Worm (Caenorhabditis elegans) whole organism, L4/young adult: Measurements from ENCODE around the gene herd-1.

Source experiments
- W03F9.2 ChIP-seq: fragments of 150-350 bp; optimal IDR thresholded peaks from 2 replicates; lab custom pipeline; 2014; ENCODE audit warnings: missing biosample characterization, missing genetic modification characterization
- dao-5 ChIP-seq: sonication (generic microtip); optimal IDR thresholded peaks from 2 replicates; lab custom pipeline; 2016; ENCODE audit warnings: missing genotype, missing genetic modification characterization, moderate library complexity, missing compliant biosample characterization
- him-1 ChIP-seq: sonication (generic microtip); optimal IDR thresholded peaks from 2 replicates; lab custom pipeline; 2016; ENCODE audit warnings: missing genotype, missing genetic modification reagents, missing genetic modification characterization, missing compliant biosample characterization

herd-1 gene

ce11 chrIII:12496449-12496848 is at the start of gene herd-1:
TSS of gene herd-1 (plus strand) at chrIII:12496538.
- no peak for TF ChIP-seq dao-5 (tag; lab: Kevin White, UChicago)
- TF ChIP-seq him-1 (tag; lab: Kevin White, UChicago) = no peak
- no peak for TF ChIP-seq W03F9.2 (tag; lab: Kevin White, UChicago)

ce11 chrIII:12453315-12453714 is 43.0 kb upstream of the herd-1 start, which contains the start of gene ani-1:
TSS of gene ani-1 (minus strand) at chrIII:12453375.
- TF ChIP-seq W03F9.2 (tag; lab: Kevin White, UChicago) (peak; percentile 71), him-1 (tag; lab: Kevin White, UChicago) (no peak), dao-5 (tag; lab: Kevin White, UChicago) (no peak)

- TF ChIP-seq him-1 (tag; lab: Kevin White, UChicago) = no peak
- no peak for TF ChIP-seq W03F9.2 (tag; lab: Kevin White, UChicago)
- no peak for TF ChIP-seq dao-5 (tag; lab: Kevin White, UChicago)
These were observed 42.6 kb upstream of the herd-1 start for ce11 chrIII:12453785-12454184.

ce11 chrIII:12455651-12456420 is 40.5 kb upstream of the herd-1 start:
- TF ChIP-seq dao-5 (tag; lab: Kevin White, UChicago) = no peak
- no peak for TF ChIP-seq W03F9.2 (tag; lab: Kevin White, UChicago)
- TF ChIP-seq him-1 (tag; lab: Kevin White, UChicago) = no peak

- TF ChIP-seq him-1 (tag; lab: Kevin White, UChicago) = no peak
- peak; percentile 44 for TF ChIP-seq W03F9.2 (tag; lab: Kevin White, UChicago)
These were observed 39.3 kb upstream of the herd-1 start, which contains the start of the genes scav-3 and Y49E10.21 for ce11 chrIII:12456801-12457647. TSS of gene scav-3 (minus strand) at chrIII:12456850. TSS of gene Y49E10.21 (plus strand) at chrIII:12457597.

- TF ChIP-seq W03F9.2 (tag; lab: Kevin White, UChicago) (no peak), dao-5 (tag; lab: Kevin White, UChicago) (no peak), him-1 (tag; lab: Kevin White, UChicago) (no peak)
These were observed 37.4 kb upstream of the herd-1 start for ce11 chrIII:12458970-12459369.

ce11 chrIII:12466310-12466709 is 30.0 kb upstream of the herd-1 start, which contains the start of gene pstk-1:
TSS of gene pstk-1 (plus strand) at chrIII:12466610.
- no peak for TF ChIP-seq him-1 (tag; lab: Kevin White, UChicago)
- no peak for TF ChIP-seq W03F9.2 (tag; lab: Kevin White, UChicago)
- no peak for TF ChIP-seq dao-5 (tag; lab: Kevin White, UChicago)

- no peak for TF ChIP-seq W03F9.2 (tag; lab: Kevin White, UChicago)
- no peak for TF ChIP-seq him-1 (tag; lab: Kevin White, UChicago)
- no peak for TF ChIP-seq dao-5 (tag; lab: Kevin White, UChicago)
These were observed 27.5 kb upstream of the herd-1 start, which contains the start of gene Y49E10.29 for ce11 chrIII:12468869-12469268. TSS of gene Y49E10.29 (plus strand) at chrIII:12469169.

ce11 chrIII:12469800-12470199 is 26.5 kb upstream of the herd-1 start:
- TF ChIP-seq him-1 (tag; lab: Kevin White, UChicago) = no peak
- no peak for TF ChIP-seq W03F9.2 (tag; lab: Kevin White, UChicago)
- no peak for TF ChIP-seq dao-5 (tag; lab: Kevin White, UChicago)

ce11 chrIII:12470589-12470988 is 25.7 kb upstream of the herd-1 start:
- TF ChIP-seq W03F9.2 (tag; lab: Kevin White, UChicago) (no peak), dao-5 (tag; lab: Kevin White, UChicago) (no peak), him-1 (tag; lab: Kevin White, UChicago) (no peak)

ce11 chrIII:12472497-12472896 is 23.8 kb upstream of the herd-1 start, which contains the start of gene cccp-1:
TSS of gene cccp-1 (plus strand) at chrIII:12472873.
- TF ChIP-seq him-1 (tag; lab: Kevin White, UChicago) = peak; percentile 49
- TF ChIP-seq dao-5 (tag; lab: Kevin White, UChicago) = no peak
- no peak for TF ChIP-seq W03F9.2 (tag; lab: Kevin White, UChicago)

ce11 chrIII:12484432-12484831 is 11.9 kb upstream of the herd-1 start, which contains the start of gene arrd-16:
TSS of gene arrd-16 (plus strand) at chrIII:12484732.
- TF ChIP-seq W03F9.2 (tag; lab: Kevin White, UChicago) (no peak), him-1 (tag; lab: Kevin White, UChicago) (no peak)

ce11 chrIII:12491984-12492383 is 4.4 kb upstream of the herd-1 start, which contains the start of gene Y49E10.25:
TSS of gene Y49E10.25 (minus strand) at chrIII:12492084.
- TF ChIP-seq dao-5 (tag; lab: Kevin White, UChicago) (no peak), him-1 (tag; lab: Kevin White, UChicago) (no peak), W03F9.2 (tag; lab: Kevin White, UChicago) (no peak)
